Worm (Caenorhabditis elegans): ENCODE results near the gene C07H4.1.

C07H4.1 gene

DNA sequence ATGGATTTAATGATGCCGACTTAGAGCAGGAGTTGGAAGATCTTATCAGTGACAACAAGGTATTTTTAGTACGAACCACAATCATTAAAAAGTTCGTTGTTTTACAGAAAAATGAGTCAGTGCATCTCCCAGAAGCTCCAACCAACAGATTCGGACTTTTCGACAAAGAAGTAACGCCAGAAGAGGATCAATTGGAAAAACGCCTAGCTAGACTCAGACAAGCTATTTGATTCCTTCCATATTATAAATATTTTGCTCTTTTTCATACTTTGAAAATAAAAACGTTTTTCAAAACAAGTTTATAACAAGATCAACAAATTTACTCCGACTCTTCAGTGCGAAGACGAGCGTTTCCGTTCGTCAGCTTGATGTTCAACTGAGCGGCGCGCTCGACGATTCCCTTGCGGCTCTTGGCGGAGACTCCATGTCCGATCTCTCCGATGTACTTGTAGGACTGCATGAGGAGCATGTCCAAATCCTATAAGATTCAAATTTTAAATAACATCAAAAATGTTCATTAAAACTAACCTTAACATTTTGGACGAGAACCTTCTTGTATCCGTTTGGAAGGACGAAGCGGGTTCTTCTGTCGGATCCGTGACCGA is 37.2 kb downstream of the C07H4.1 start (continued):
- TF ChIP-seq vab-7 (GFP tag; IDR thresholded peaks at IDR 0.05) (no peak), F26F4.8 (GFP tag; conservative IDR thresholded peaks at IDR 0.05) (no peak), T26A8.4 (GFP tag; IDR thresholded peaks at IDR 0.05) (no peak), set-16 (GFP tag; IDR thresholded peaks at IDR 0.05) (no peak), ceh-32 (tag; optimal IDR thresholded peaks at IDR 0.05; ENCODE audit: poor library complexity) (no peak), hmg-1.1 (GFP tag; IDR thresholded peaks at IDR 0.05) (no peak), nhr-25 (tag; optimal IDR thresholded peaks at IDR 0.05; ENCODE audit: borderline replicate concordance, insufficient read depth) (no peak), T20F7.1 (GFP tag; optimal IDR thresholded peaks at IDR 0.05) (no peak), ceh-28 (tag; optimal IDR thresholded peaks at IDR 0.05) (no peak), D1046.2 (GFP tag; IDR thresholded peaks at IDR 0.05) (0 out of 2 replicates have a peak, but pooled peaks have one; percentile 8), jun-1 (tag; optimal IDR thresholded peaks at IDR 0.05) (no peak), hif-1 (tag; optimal IDR thresholded peaks at IDR 0.05) (no peak), ZK546.5 (tag; optimal IDR thresholded peaks at IDR 0.05) (no peak), cey-2 (tag; optimal IDR thresholded peaks at IDR 0.05; ENCODE audit: borderline replicate concordance, insufficient read depth) (no peak), ztf-11 (tag; optimal IDR thresholded peaks at IDR 0.05) (no peak), F37D6.2 (tag; optimal IDR thresholded peaks at IDR 0.05) (no peak), mxl-2 (GFP tag; conservative IDR thresholded peaks at IDR 0.05) (no peak), fos-1 (tag; optimal IDR thresholded peaks at IDR 0.05) (no peak), nhr-77 (tag; optimal IDR thresholded peaks at IDR 0.05) (no peak), zag-1 (tag; optimal IDR thresholded peaks at IDR 0.05) (no peak), lin-29 (GFP tag; IDR thresholded peaks at IDR 0.05) (no peak), dve-1 (tag; optimal IDR thresholded peaks at IDR 0.05; ENCODE audit: insufficient read depth) (no peak), lin-13 (GFP tag; optimal IDR thresholded peaks at IDR 0.05) (no peak), mdl-1 (tag; optimal IDR thresholded peaks at IDR 0.05) (no peak), attf-4 (tag; optimal IDR thresholded peaks at IDR 0.05) (no peak)

DNA sequence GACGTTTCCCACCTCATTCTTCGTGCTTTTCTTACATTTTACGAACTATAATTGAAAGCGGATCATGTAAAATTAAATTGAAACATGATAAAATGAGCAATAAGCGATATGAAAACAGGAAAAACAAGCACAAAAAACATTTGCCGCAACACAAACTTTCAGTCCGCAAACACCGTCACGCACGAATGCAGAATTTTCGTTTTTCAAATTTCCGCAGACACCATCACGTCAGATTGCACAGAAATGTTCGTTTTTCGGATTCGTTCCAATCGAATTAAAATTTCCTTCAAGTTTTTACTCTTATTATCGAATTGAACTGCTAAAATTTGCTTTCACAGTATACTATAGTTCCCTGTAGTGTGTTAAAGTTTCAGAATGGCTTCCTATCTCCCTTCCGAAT is 38.9 kb downstream of the C07H4.1 start, which contains the start of gene chmp-7:
Gene chmp-7 (plus strand): TSS at position 369 of the 400 bp plus-strand sequence.
- peak; percentile 2 for TF ChIP-seq zip-2 (tag; optimal IDR thresholded peaks at IDR 0.05)
- TF ChIP-seq arid-1 (GFP tag; conservative IDR thresholded peaks at IDR 0.05): 0 out of 2 replicates have a peak, but pooled peaks have one; percentile 31
- peak; percentile 90 for TF ChIP-seq dpl-1 (GFP tag; optimal IDR thresholded peaks at IDR 0.05)
- no peak for TF ChIP-seq nhr-102 (tag; optimal IDR thresholded peaks at IDR 0.05)
- TF ChIP-seq Y105C5A.15 (GFP tag; IDR thresholded peaks at IDR 0.05): 0 out of 2 replicates have a peak, but pooled peaks have one; percentile 15
- TF ChIP-seq nhr-6 (tag; optimal IDR thresholded peaks at IDR 0.05): peak; percentile 80
- peak; percentile 72 for TF ChIP-seq T26A8.4 (GFP tag; IDR thresholded peaks at IDR 0.05)
- no peak for TF ChIP-seq mxl-2 (GFP tag; conservative IDR thresholded peaks at IDR 0.05)
- no peak for TF ChIP-seq zfp-3 (GFP tag; conservative IDR thresholded peaks at IDR 0.05)
- TF ChIP-seq fos-1 (tag; optimal IDR thresholded peaks at IDR 0.05): no peak
- peak; percentile 92 for TF ChIP-seq nhr-77 (tag; optimal IDR thresholded peaks at IDR 0.05)
- no peak for TF ChIP-seq D1046.2 (GFP tag; IDR thresholded peaks at IDR 0.05)
- no peak for TF ChIP-seq ceh-28 (tag; optimal IDR thresholded peaks at IDR 0.05)
- no peak for TF ChIP-seq lim-7 (GFP tag; IDR thresholded peaks at IDR 0.05)
- no peak for TF ChIP-seq R02D3.7 (tag; optimal IDR thresholded peaks at IDR 0.05)
- no peak for TF ChIP-seq Y75B8A.6 (GFP tag; IDR thresholded peaks at IDR 0.05)
- peak; percentile 46 for TF ChIP-seq F37D6.2 (tag; optimal IDR thresholded peaks at IDR 0.05)
- TF ChIP-seq unc-130 (GFP tag; optimal IDR thresholded peaks at IDR 0.05): peak; percentile 75
- TF ChIP-seq nhr-237 (tag; optimal IDR thresholded peaks at IDR 0.05): no peak
- TF ChIP-seq zfp-2 (tag; optimal IDR thresholded peaks at IDR 0.05): no peak
- peak in 1 of 2 experiments; percentile 53 for TF ChIP-seq hif-1 (tag; optimal IDR thresholded peaks at IDR 0.05)
- no peak for TF ChIP-seq skn-1 (tag; optimal IDR thresholded peaks at IDR 0.05)
- peak; percentile 77 for TF ChIP-seq hlh-30 (tag; optimal IDR thresholded peaks at IDR 0.05; ENCODE audit: insufficient read depth)
- TF ChIP-seq ZK337.2 (GFP tag; IDR thresholded peaks at IDR 0.05): no peak
- TF ChIP-seq lin-38 (GFP tag; IDR thresholded peaks at IDR 0.05): peak; percentile 91
- TF ChIP-seq cey-2 (tag; optimal IDR thresholded peaks at IDR 0.05; ENCODE audit: borderline replicate concordance, insufficient read depth): no peak
- peak; percentile 44 for TF ChIP-seq lin-15B (tag; optimal IDR thresholded peaks at IDR 0.05)
- TF ChIP-seq saeg-2 (GFP tag; IDR thresholded peaks at IDR 0.05): no peak
- no peak for TF ChIP-seq ceh-62 (tag; optimal IDR thresholded peaks at IDR 0.05)
- TF ChIP-seq mdl-1 (tag; optimal IDR thresholded peaks at IDR 0.05): no peak
- no peak for TF ChIP-seq nhr-41 (GFP tag; IDR thresholded peaks at IDR 0.05)
- TF ChIP-seq daf-8 (GFP tag; IDR thresholded peaks at IDR 0.05): no peak
- TF ChIP-seq nhr-10 (tag; optimal IDR thresholded peaks at IDR 0.05): no peak

Data from whole organism, L4 larva.